Worm (Caenorhabditis elegans): ENCODE results near the gene lgc-34.

DNA sequence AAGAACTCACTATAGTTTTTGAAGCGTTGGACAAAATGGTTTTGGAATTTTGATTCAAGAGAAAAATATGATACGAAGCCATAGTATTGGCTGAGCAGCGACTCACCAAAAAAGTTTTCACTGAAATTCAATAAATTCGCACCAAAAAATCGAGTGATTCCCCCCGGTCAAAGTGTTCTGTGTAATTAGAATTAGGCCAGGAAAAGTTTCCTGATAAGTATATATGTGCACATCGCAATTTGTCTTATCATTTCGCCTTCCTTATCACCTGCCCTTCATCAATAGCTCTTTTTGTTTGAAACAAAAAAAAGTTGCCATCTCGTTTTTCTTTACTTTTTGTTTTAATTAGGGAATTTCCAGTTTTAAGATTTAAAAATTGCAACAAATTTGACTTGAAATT is 4.7 kb upstream of the lgc-34 start:
- no peak for TF ChIP-seq nhr-28 (tag; optimal IDR thresholded peaks at IDR 0.05)
- no peak for TF ChIP-seq lsy-2 (tag; optimal IDR thresholded peaks at IDR 0.05)
- no peak for TF ChIP-seq hlh-1 (tag; optimal IDR thresholded peaks at IDR 0.05)
- TF ChIP-seq M03D4.4 (tag; optimal IDR thresholded peaks at IDR 0.05): no peak
- TF ChIP-seq ces-1 (GFP tag; optimal IDR thresholded peaks at IDR 0.05): no peak
- no peak for TF ChIP-seq nhr-76 (tag; optimal IDR thresholded peaks at IDR 0.05)
